Fruit fly (Drosophila melanogaster) whole organism, embryonic: Measurements from ENCODE around the gene CG15717.

Experiments used
- CG10543 ChIP-seq: fragments of 200-800 bp; sonication (Bioruptor generic); optimal IDR thresholded peaks from 3 replicates; lab custom pipeline; 2017; ENCODE audit warnings: missing biosample characterization, mild to moderate bottlenecking, missing genetic modification characterization, moderate library complexity
- CG10654 ChIP-seq: fragments of 200-800 bp; sonication (Bioruptor generic); optimal IDR thresholded peaks from 2 replicates; lab custom pipeline; 2016; ENCODE audit warnings: missing biosample characterization, missing genetic modification characterization
- CG15269 ChIP-seq: fragments of 200-800 bp; sonication (Bioruptor generic); optimal IDR thresholded peaks from 2 replicates; lab custom pipeline; 2018; ENCODE audit warnings: missing biosample characterization, mild to moderate bottlenecking, missing genetic modification characterization, moderate library complexity
- CG15601 ChIP-seq: fragments of 200-800 bp; sonication (Bioruptor generic); optimal IDR thresholded peaks from 3 replicates; lab custom pipeline; 2019; ENCODE audit warnings: missing biosample characterization, mild to moderate bottlenecking, missing genetic modification characterization, moderate library complexity
- CG16863 ChIP-seq: fragments of 200-800 bp; sonication (Bioruptor generic); optimal IDR thresholded peaks from 3 replicates; lab custom pipeline; 2016; ENCODE audit warnings: missing biosample characterization, missing genetic modification characterization
- CG17912 ChIP-seq: fragments of 200-800 bp; sonication (Bioruptor generic); optimal IDR thresholded peaks from 2 replicates; lab custom pipeline; 2018; ENCODE audit warnings: missing biosample characterization, mild to moderate bottlenecking, missing genetic modification characterization
- CG31365 ChIP-seq: fragments of 200-800 bp; sonication (Bioruptor generic); optimal IDR thresholded peaks from 2 replicates; lab custom pipeline; 2018; ENCODE audit warnings: missing biosample characterization, mild to moderate bottlenecking, missing genetic modification characterization
- CG31441 ChIP-seq: fragments of 200-800 bp; sonication (Bioruptor generic); IDR thresholded peaks from 2 replicates; pipeline ENCODE4 v1.3.6; 2022; ENCODE audit warnings: missing biosample characterization, missing genetic modification characterization
- CG3281 ChIP-seq: fragments of 200-800 bp; sonication (Bioruptor generic); optimal IDR thresholded peaks from 3 replicates; lab custom pipeline; 2017; ENCODE audit warnings: missing biosample characterization, mild to moderate bottlenecking, missing genetic modification characterization
- CG34224 ChIP-seq: fragments of 200-800 bp; sonication (Bioruptor generic); IDR thresholded peaks from 3 replicates; pipeline ENCODE4 v1.3.6; 2022; ENCODE audit warnings: missing biosample characterization, missing genetic modification characterization; ENCODE audit not compliant: partially characterized antibody
- CG34422 ChIP-seq: fragments of 200-800 bp; sonication (Bioruptor generic); IDR thresholded peaks from 3 replicates; pipeline ENCODE4 v1.3.6; 2022; ENCODE audit warnings: missing biosample characterization, missing genetic modification characterization
- CG4424 ChIP-seq: fragments of 200-800 bp; sonication (Bioruptor generic); optimal IDR thresholded peaks from 3 replicates; lab custom pipeline; 2016; ENCODE audit warnings: missing biosample characterization, missing genetic modification characterization
- CG5180 ChIP-seq: fragments of 200-800 bp; sonication (Bioruptor generic); optimal IDR thresholded peaks from 3 replicates; lab custom pipeline; 2017; ENCODE audit warnings: missing biosample characterization, missing genetic modification characterization, mild to moderate bottlenecking, moderate library complexity, missing genetic modification reagents
- CG5953 ChIP-seq: fragments of 200-800 bp; sonication (Bioruptor generic); IDR thresholded peaks from 2 replicates; pipeline ENCODE4 v1.3.6; 2022; ENCODE audit warnings: missing biosample characterization, missing genetic modification characterization
- CG8290 ChIP-seq, 3 experiments: fragments of 200-800 bp; sonication (Bioruptor generic); optimal IDR thresholded peaks; 2 replicates each; lab custom pipeline; 2016 to 2019; ENCODE audit warnings: missing biosample characterization in 3 of 3, missing genetic modification characterization in 3 of 3, mild to moderate bottlenecking in 2 of 3, moderate library complexity in 1 of 3
- CG8388 ChIP-seq: fragments of 200-800 bp; sonication (Bioruptor generic); optimal IDR thresholded peaks from 2 replicates; lab custom pipeline; 2019; ENCODE audit warnings: missing biosample characterization, mild to moderate bottlenecking, missing genetic modification characterization, moderate library complexity
- CG9609 ChIP-seq: fragments of 200-800 bp; sonication (Bioruptor generic); optimal IDR thresholded peaks from 3 replicates; lab custom pipeline; 2016; ENCODE audit warnings: missing biosample characterization, missing genetic modification characterization
- CG9797 ChIP-seq: fragments of 200-800 bp; sonication (Bioruptor generic); optimal IDR thresholded peaks from 3 replicates; lab custom pipeline; 2018; ENCODE audit warnings: missing biosample characterization, mild to moderate bottlenecking, missing genetic modification characterization
- D19B ChIP-seq: fragments of 200-800 bp; sonication (Bioruptor generic); optimal IDR thresholded peaks from 2 replicates; lab custom pipeline; 2017; ENCODE audit warnings: missing biosample characterization, mild to moderate bottlenecking, missing genetic modification characterization
- GATAe ChIP-seq: fragments of 200-800 bp; sonication (Bioruptor generic); conservative IDR thresholded peaks from 2 replicates; pipeline ENCODE4 v1.3.6; 2022; ENCODE audit warnings: missing biosample characterization, missing genetic modification characterization
- Hsf ChIP-seq: fragments of 200-800 bp; sonication (Bioruptor generic); optimal IDR thresholded peaks from 3 replicates; lab custom pipeline; 2016; ENCODE audit warnings: missing biosample characterization, missing genetic modification characterization
- NC2β ChIP-seq: fragments of 200-800 bp; sonication (Bioruptor generic); optimal IDR thresholded peaks from 2 replicates; lab custom pipeline; 2016; ENCODE audit warnings: missing biosample characterization, missing genetic modification characterization
- NK7.1 ChIP-seq: fragments of 200-800 bp; sonication (Bioruptor generic); optimal IDR thresholded peaks from 3 replicates; lab custom pipeline; 2016; ENCODE audit warnings: missing biosample characterization, missing genetic modification characterization
- PHDP ChIP-seq: fragments of 200-800 bp; sonication (Bioruptor generic); optimal IDR thresholded peaks from 3 replicates; lab custom pipeline; 2018; ENCODE audit warnings: missing biosample characterization, mild to moderate bottlenecking, missing genetic modification characterization, moderate library complexity
- Sry-β ChIP-seq: fragments of 200-800 bp; sonication (Bioruptor generic); optimal IDR thresholded peaks from 2 replicates; lab custom pipeline; 2018; ENCODE audit warnings: missing biosample characterization, mild to moderate bottlenecking, missing genetic modification characterization, moderate library complexity
- Ssrp ChIP-seq: fragments of 200-800 bp; sonication (Bioruptor generic); optimal IDR thresholded peaks from 2 replicates; lab custom pipeline; 2018; ENCODE audit warnings: missing biosample characterization, mild to moderate bottlenecking, missing genetic modification characterization, moderate library complexity
- Xbp1 ChIP-seq: fragments of 200-800 bp; sonication (Bioruptor generic); optimal IDR thresholded peaks from 3 replicates; lab custom pipeline; 2016; ENCODE audit warnings: missing biosample characterization, mild to moderate bottlenecking, missing genetic modification characterization
- crc ChIP-seq: fragments of 200-800 bp; sonication (Bioruptor generic); optimal IDR thresholded peaks from 2 replicates; lab custom pipeline; 2016; ENCODE audit warnings: missing biosample characterization, missing genetic modification characterization
- dan ChIP-seq: fragments of 200-800 bp; sonication (Bioruptor generic); IDR thresholded peaks from 2 replicates; pipeline ENCODE4 v1.3.6; 2022; ENCODE audit warnings: missing biosample characterization, missing genetic modification characterization
- dati ChIP-seq: fragments of 200-800 bp; sonication (Bioruptor generic); IDR thresholded peaks from 2 replicates; pipeline ENCODE4 v1.3.6; 2022; ENCODE audit warnings: missing biosample characterization, missing genetic modification characterization
- dmrt99B ChIP-seq: fragments of 200-800 bp; sonication (Bioruptor generic); optimal IDR thresholded peaks from 2 replicates; lab custom pipeline; 2018; ENCODE audit warnings: missing biosample characterization, mild to moderate bottlenecking, missing genetic modification characterization, moderate library complexity
- eyg ChIP-seq: fragments of 200-800 bp; sonication (Bioruptor generic); optimal IDR thresholded peaks from 3 replicates; lab custom pipeline; 2016; ENCODE audit warnings: missing biosample characterization, missing genetic modification characterization
- fru ChIP-seq: fragments of >200 bp; optimal IDR thresholded peaks from 2 replicates; lab custom pipeline; 2017
- fu2 ChIP-seq: fragments of 200-800 bp; sonication (Bioruptor generic); optimal IDR thresholded peaks from 2 replicates; lab custom pipeline; 2016; ENCODE audit warnings: missing biosample characterization, missing genetic modification characterization
- gem ChIP-seq: fragments of 200-800 bp; sonication (Bioruptor generic); optimal IDR thresholded peaks from 2 replicates; lab custom pipeline; 2019; ENCODE audit warnings: missing biosample characterization, mild to moderate bottlenecking, missing genetic modification characterization, moderate library complexity
- hkb ChIP-seq, 2 experiments: fragments of 200-800 bp in 1 of 2; fragments of >200 bp in 1 of 2; sonication (Bioruptor generic) in 1 of 2; IDR thresholded peaks in 1 of 2; optimal IDR thresholded peaks in 1 of 2; 2 replicates each; pipeline versions ENCODE4 v1.3.6 to Lab custom; 2017 to 2022; ENCODE audit warnings: missing biosample characterization in 1 of 2, missing genetic modification characterization in 1 of 2
- lbe ChIP-seq: fragments of 200-800 bp; sonication (Bioruptor generic); optimal IDR thresholded peaks from 2 replicates; lab custom pipeline; 2016; ENCODE audit warnings: missing biosample characterization, mild to moderate bottlenecking, missing genetic modification characterization
- nerfin-1 ChIP-seq: fragments of 200-800 bp; sonication (Bioruptor generic); optimal IDR thresholded peaks from 3 replicates; lab custom pipeline; 2019; ENCODE audit warnings: missing biosample characterization, mild to moderate bottlenecking, missing genetic modification characterization, moderate library complexity
- oc ChIP-seq: fragments of 200-800 bp; sonication (Bioruptor generic); optimal IDR thresholded peaks from 2 replicates; lab custom pipeline; 2018; ENCODE audit warnings: missing biosample characterization, mild to moderate bottlenecking, missing genetic modification characterization, moderate library complexity
- odd ChIP-seq: fragments of 200-800 bp; sonication (Bioruptor generic); optimal IDR thresholded peaks from 2 replicates; lab custom pipeline; 2017; ENCODE audit warnings: missing biosample characterization, mild to moderate bottlenecking, missing genetic modification characterization
- pb ChIP-seq: fragments of 200-800 bp; sonication (Bioruptor generic); optimal IDR thresholded peaks from 3 replicates; lab custom pipeline; 2016; ENCODE audit warnings: missing biosample characterization, missing genetic modification characterization
- phol ChIP-seq: fragments of 200-800 bp; sonication (Bioruptor generic); optimal IDR thresholded peaks from 3 replicates; lab custom pipeline; 2018; ENCODE audit warnings: missing biosample characterization, mild to moderate bottlenecking, missing genetic modification characterization, moderate library complexity
- pros ChIP-seq: fragments of 200-800 bp; sonication (Bioruptor generic); optimal IDR thresholded peaks from 3 replicates; lab custom pipeline; 2019; ENCODE audit warnings: missing biosample characterization, mild to moderate bottlenecking, missing genetic modification characterization, moderate library complexity
- run ChIP-seq: fragments of 200-800 bp; sonication (Bioruptor generic); optimal IDR thresholded peaks from 3 replicates; lab custom pipeline; 2018; ENCODE audit warnings: missing biosample characterization, mild to moderate bottlenecking, missing genetic modification characterization
- sens ChIP-seq: fragments of 200-800 bp; sonication (Bioruptor generic); peaks from one replicate; lab custom pipeline; 2016; ENCODE audit warnings: missing biosample characterization, missing genetic modification characterization
- slbo ChIP-seq: fragments of 200-800 bp; sonication (Bioruptor generic); IDR thresholded peaks from 2 replicates; pipeline ENCODE4 v1.3.6; 2022; ENCODE audit warnings: missing biosample characterization, missing genetic modification characterization
- sqz ChIP-seq: fragments of 200-800 bp; sonication (Bioruptor generic); optimal IDR thresholded peaks from 3 replicates; lab custom pipeline; 2018; ENCODE audit warnings: missing biosample characterization, mild to moderate bottlenecking, missing genetic modification characterization
- stwl ChIP-seq: fragments of 200-800 bp; sonication (Bioruptor generic); optimal IDR thresholded peaks from 3 replicates; lab custom pipeline; 2018; ENCODE audit warnings: missing biosample characterization, mild to moderate bottlenecking, missing genetic modification characterization, moderate library complexity

The CG15717 gene

DNA sequence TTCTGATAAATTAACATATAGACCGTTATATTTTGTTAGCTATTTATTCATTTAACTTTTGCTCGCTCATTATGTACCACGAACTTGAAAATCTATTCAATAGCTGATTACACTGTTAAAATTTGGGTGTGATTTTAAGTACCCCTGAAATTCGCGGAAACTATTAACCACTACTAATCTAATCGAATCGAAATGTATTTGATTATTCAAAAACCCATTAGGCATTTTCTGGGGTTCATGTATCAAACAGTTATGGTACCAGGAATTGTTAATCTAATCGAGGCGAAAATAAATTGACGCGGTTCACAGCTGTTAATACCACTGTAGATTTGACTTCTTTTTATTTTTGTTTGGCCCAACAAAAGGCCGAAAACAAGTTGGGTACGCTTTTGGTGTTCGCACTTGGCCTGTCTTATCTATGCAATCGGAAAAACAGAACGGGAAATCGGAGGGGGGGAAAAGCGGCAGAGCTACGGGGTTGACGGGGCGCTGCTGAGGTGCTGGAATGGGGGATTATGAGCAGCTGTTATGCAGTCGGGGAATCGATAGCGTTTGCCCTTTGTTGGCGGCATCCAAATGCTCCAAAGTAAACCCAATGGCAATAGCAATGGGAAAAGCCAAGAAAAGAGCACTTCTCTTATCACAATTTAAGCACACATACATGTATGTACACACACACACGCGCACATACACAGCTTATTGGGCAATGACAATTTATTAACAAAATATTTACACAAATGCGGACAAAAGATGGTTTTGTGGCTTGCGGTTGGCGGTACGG is 40.5 kb upstream of the CG15717 start (continued):
- peak; percentile 36 for TF ChIP-seq GATAe
- TF ChIP-seq CG5953 (GFP tag; lab: Robert Waterston, UW), result no peak
- TF ChIP-seq NC2β (GFP tag; lab: Kevin White, UChicago), result no peak
- no peak for TF ChIP-seq run (tag; lab: Kevin White, UChicago)
- peak; percentile 24; the same call in 1 of the 2 replicates for TF ChIP-seq slbo (GFP tag; lab: Robert Waterston, UW)
- TF ChIP-seq stwl (tag; lab: Kevin White, UChicago), result no peak
- peak; percentile 11 for TF ChIP-seq CG9609 (GFP tag; lab: Kevin White, UChicago)
- TF ChIP-seq hkb (optimal IDR thresholded peaks at IDR 0.05; lab: Kevin White, UChicago), result no peak
- TF ChIP-seq hkb (GFP tag; IDR thresholded peaks at IDR 0.05; lab: Robert Waterston, UW), result peak; percentile 21; the same call in 1 of the 2 replicates
- TF ChIP-seq lbe (GFP tag; lab: Kevin White, UChicago), result no peak
- no peak for TF ChIP-seq PHDP
- TF ChIP-seq CG10654 (GFP tag; lab: Kevin White, UChicago), result no peak
- TF ChIP-seq CG31365 (tag; lab: Kevin White, UChicago), result peak; percentile 20
- TF ChIP-seq CG17912 (GFP tag; lab: Kevin White, UChicago), result no peak
- TF ChIP-seq dati, result no peak
- TF ChIP-seq CG16863, result no peak
- TF ChIP-seq CG8290 (GFP tag; optimal IDR thresholded peaks at IDR 0.05; lab: Kevin White, UChicago), result no peak
- peak in 1 of 2 experiments; percentile 65 for TF ChIP-seq CG8290 (tag; optimal IDR thresholded peaks at IDR 0.05; lab: Kevin White, UChicago)
- no peak for TF ChIP-seq NK7.1
- peak; percentile 31 for TF ChIP-seq CG3281 (GFP tag; lab: Kevin White, UChicago)
- TF ChIP-seq Hsf (GFP tag; lab: Kevin White, UChicago), result peak; percentile 30
- no peak for TF ChIP-seq fru (lab: Kevin White, UChicago)
- peak; percentile 47; the same call in 1 of the 3 replicates for TF ChIP-seq CG34422 (GFP tag; lab: Robert Waterston, UW)
- peak; percentile 25 for TF ChIP-seq CG4424 (GFP tag; lab: Kevin White, UChicago)
- TF ChIP-seq CG9797 (GFP tag; lab: Kevin White, UChicago), result no peak
- no peak for TF ChIP-seq CG5180
- TF ChIP-seq dan, result no peak
- peak; percentile 27 for TF ChIP-seq phol (tag; lab: Kevin White, UChicago)
- TF ChIP-seq Ssrp (tag; lab: Kevin White, UChicago), result peak; percentile 27
- TF ChIP-seq CG8388, result peak; percentile 18
- no peak for TF ChIP-seq Sry-β (GFP tag; lab: Kevin White, UChicago)
- TF ChIP-seq CG15269 (tag; lab: Kevin White, UChicago), result peak; percentile 57
- TF ChIP-seq sens (GFP tag; lab: Kevin White, UChicago), result peak; percentile 80
- peak; percentile 8 for TF ChIP-seq fu2 (GFP tag; lab: Kevin White, UChicago)
- TF ChIP-seq odd (GFP tag; lab: Kevin White, UChicago), result peak; percentile 6
- TF ChIP-seq pb (GFP tag; lab: Kevin White, UChicago), result no peak
- TF ChIP-seq nerfin-1, result peak; percentile 16
- peak; percentile 24 for TF ChIP-seq pros (GFP tag; lab: Kevin White, UChicago)
- TF ChIP-seq dmrt99B (tag; lab: Kevin White, UChicago), result peak; percentile 59
- TF ChIP-seq D19B (GFP tag; lab: Kevin White, UChicago), result peak; percentile 30
- peak; percentile 32 for TF ChIP-seq oc (tag; lab: Kevin White, UChicago)
- TF ChIP-seq CG34224 (GFP tag; lab: Robert Waterston, UW), result no peak
- TF ChIP-seq CG15601 (tag; lab: Kevin White, UChicago), result peak; percentile 34
- peak; percentile 33 for TF ChIP-seq Xbp1
- TF ChIP-seq sqz (GFP tag; lab: Kevin White, UChicago), result no peak
- peak; percentile 62 for TF ChIP-seq gem (tag; lab: Kevin White, UChicago)
- peak; percentile 12 for TF ChIP-seq CG10543
- no peak; the same call in 1 of the 2 replicates for TF ChIP-seq CG31441
- no peak for TF ChIP-seq eyg (GFP tag; lab: Kevin White, UChicago)
- TF ChIP-seq crc (GFP tag; lab: Kevin White, UChicago), result no peak
